Fruit fly (Drosophila melanogaster): ENCODE results near the gene CG14572.

- TF ChIP-seq OdsH (GFP tag; optimal IDR thresholded peaks at IDR 0.05), result no peak
- TF ChIP-seq Abd-B (GFP tag; optimal IDR thresholded peaks at IDR 0.05), result no peak
- no peak for TF ChIP-seq Dif (GFP tag; optimal IDR thresholded peaks at IDR 0.05; ENCODE audit: partially characterized antibody)
- no peak for TF ChIP-seq psq (GFP tag; optimal IDR thresholded peaks at IDR 0.05)
- no peak for TF ChIP-seq h (GFP tag; optimal IDR thresholded peaks at IDR 0.05)
- TF ChIP-seq dl (GFP tag; optimal IDR thresholded peaks at IDR 0.05; ENCODE audit: insufficient read depth in 1 of 2, partially characterized antibody in 2 of 2), result no peak
- TF ChIP-seq Hnf4 (GFP tag; optimal IDR thresholded peaks at IDR 0.05), result no peak
- TF ChIP-seq woc (GFP tag; optimal IDR thresholded peaks at IDR 0.05), result no peak
- TF ChIP-seq sage (GFP tag; optimal IDR thresholded peaks at IDR 0.05), result no peak
- TF ChIP-seq Mio (GFP tag; optimal IDR thresholded peaks at IDR 0.05), result no peak
- no peak for TF ChIP-seq jim (GFP tag; optimal IDR thresholded peaks at IDR 0.05)
- TF ChIP-seq HLH106 (tag; optimal IDR thresholded peaks at IDR 0.05), result no peak
- no peak for TF ChIP-seq sv (GFP tag; optimal IDR thresholded peaks at IDR 0.05)
- TF ChIP-seq brk (GFP tag; optimal IDR thresholded peaks at IDR 0.05), result no peak
Measured at dm6 chr3L:21733799-21734198, 7.5 kb upstream of the CG14572 start, which contains the start of gene CG14573.

All from whole organism, wandering third instar larva.